Fruit fly (Drosophila melanogaster) whole organism, prepupa: Measurements from ENCODE around the gene CG9184.
A peak's percentile ranks its signal among the peaks of the same experiment; 100 is the strongest.

Experiments used
- Blimp-1 ChIP-seq: fragments of 200-800 bp; sonication (Bioruptor generic); optimal IDR thresholded peaks from 3 replicates; lab custom pipeline; 2017; ENCODE audit warnings: missing biosample characterization, missing genetic modification characterization, mild to moderate bottlenecking, moderate library complexity, missing genetic modification reagents
- CG10631 ChIP-seq: fragments of 200-800 bp; sonication (Bioruptor generic); optimal IDR thresholded peaks from 2 replicates; lab custom pipeline; 2016; ENCODE audit warnings: missing biosample characterization, missing genetic modification characterization
- CG10669 ChIP-seq: fragments of 200-800 bp; sonication (Bioruptor generic); optimal IDR thresholded peaks from 3 replicates; lab custom pipeline; 2018; ENCODE audit warnings: missing biosample characterization, mild to moderate bottlenecking, missing genetic modification characterization, moderate library complexity
- CG11294 ChIP-seq: fragments of 200-800 bp; sonication (Bioruptor generic); IDR thresholded peaks from 2 replicates; pipeline ENCODE4 v1.3.6; 2022; ENCODE audit warnings: missing biosample characterization, missing genetic modification characterization
- CG11762 ChIP-seq: fragments of 200-800 bp; sonication (Bioruptor generic); optimal IDR thresholded peaks from 3 replicates; lab custom pipeline; 2016; ENCODE audit warnings: missing biosample characterization, missing genetic modification characterization; ENCODE audit not compliant: insufficient read depth
- CG15336 ChIP-seq: fragments of 200-800 bp; sonication (Bioruptor generic); IDR thresholded peaks from 2 replicates; pipeline ENCODE4 v1.3.6; 2022; ENCODE audit warnings: missing biosample characterization, missing genetic modification characterization
- CG1621 ChIP-seq: fragments of 200-800 bp; sonication (Bioruptor generic); optimal IDR thresholded peaks from 3 replicates; lab custom pipeline; 2018; ENCODE audit warnings: missing biosample characterization, mild to moderate bottlenecking, missing genetic modification characterization
- CG16779 ChIP-seq: fragments of 200-800 bp; sonication (Bioruptor generic); optimal IDR thresholded peaks from 3 replicates; lab custom pipeline; 2017; ENCODE audit warnings: missing biosample characterization, mild to moderate bottlenecking, missing genetic modification characterization
- CG3032 ChIP-seq: fragments of 200-800 bp; optimal IDR thresholded peaks from 2 replicates; lab custom pipeline; 2019; ENCODE audit warnings: missing biosample characterization, mild to moderate bottlenecking, missing genetic modification characterization, moderate library complexity
- CG34406 ChIP-seq: fragments of 200-800 bp; sonication (Bioruptor generic); optimal IDR thresholded peaks from 3 replicates; lab custom pipeline; 2016; ENCODE audit warnings: missing biosample characterization, missing genetic modification characterization
- CG3919 ChIP-seq: fragments of 200-800 bp; sonication (Bioruptor generic); optimal IDR thresholded peaks from 3 replicates; lab custom pipeline; 2016; ENCODE audit warnings: missing biosample characterization, missing genetic modification characterization
- CG4318 ChIP-seq: fragments of 200-800 bp; sonication (Bioruptor generic); optimal IDR thresholded peaks from 3 replicates; lab custom pipeline; 2017; ENCODE audit warnings: missing biosample characterization, mild to moderate bottlenecking, missing genetic modification characterization
- CG6163 ChIP-seq: fragments of 200-800 bp; sonication (Bioruptor generic); IDR thresholded peaks from 3 replicates; pipeline ENCODE4 v1.3.6; 2022; ENCODE audit warnings: missing biosample characterization, missing genetic modification characterization
- CG6276 ChIP-seq: fragments of 200-800 bp; sonication (Bioruptor generic); optimal IDR thresholded peaks from 2 replicates; lab custom pipeline; 2017; ENCODE audit warnings: missing biosample characterization, mild to moderate bottlenecking, missing genetic modification characterization
- CG6792 ChIP-seq: fragments of 200-800 bp; sonication (Bioruptor generic); optimal IDR thresholded peaks from 3 replicates; lab custom pipeline; 2016; ENCODE audit warnings: missing biosample characterization, missing genetic modification characterization
- CG6808 ChIP-seq: fragments of 200-800 bp; sonication (Bioruptor generic); optimal IDR thresholded peaks from 3 replicates; lab custom pipeline; 2017; ENCODE audit warnings: missing biosample characterization, missing genetic modification characterization, mild to moderate bottlenecking, moderate library complexity, missing genetic modification reagents
- CG6854 ChIP-seq: fragments of 200-800 bp; sonication (Bioruptor generic); optimal IDR thresholded peaks from 2 replicates; lab custom pipeline; 2017; ENCODE audit warnings: missing biosample characterization, mild to moderate bottlenecking, missing genetic modification characterization
- CG7368 ChIP-seq: fragments of 200-800 bp; sonication (Bioruptor generic); optimal IDR thresholded peaks from 3 replicates; lab custom pipeline; 2016; ENCODE audit warnings: missing biosample characterization, missing genetic modification characterization
- CG8119 ChIP-seq: fragments of 200-800 bp; sonication (Bioruptor generic); IDR thresholded peaks from 3 replicates; pipeline ENCODE4 v1.3.6; 2022; ENCODE audit warnings: missing biosample characterization, missing genetic modification characterization
- CG8632 ChIP-seq: fragments of 200-800 bp; sonication (Bioruptor generic); optimal IDR thresholded peaks from 3 replicates; lab custom pipeline; 2016; ENCODE audit warnings: missing biosample characterization, missing genetic modification characterization
- CG9139 ChIP-seq: fragments of 200-800 bp; sonication (Bioruptor generic); optimal IDR thresholded peaks from 3 replicates; lab custom pipeline; 2017; ENCODE audit warnings: missing biosample characterization, mild to moderate bottlenecking, missing genetic modification characterization
- Eip75B ChIP-seq: fragments of 200-800 bp; sonication (Bioruptor generic); optimal IDR thresholded peaks from 3 replicates; lab custom pipeline; 2016; ENCODE audit warnings: missing biosample characterization, missing genetic modification characterization
- Eip78C ChIP-seq: fragments of 200-800 bp; sonication (Bioruptor generic); peaks from one replicate; lab custom pipeline; 2016; ENCODE audit warnings: missing biosample characterization, missing genetic modification characterization
- Ets21C ChIP-seq: fragments of 200-800 bp; sonication (Bioruptor generic); optimal IDR thresholded peaks from 3 replicates; lab custom pipeline; 2016; ENCODE audit warnings: missing biosample characterization, missing genetic modification characterization
- Gug ChIP-seq: fragments of 200-800 bp; sonication (Bioruptor generic); IDR thresholded peaks from 2 replicates; pipeline ENCODE4 v1.3.6; 2022; ENCODE audit warnings: missing biosample characterization, missing genetic modification characterization
- Hr39 ChIP-seq: fragments of 200-800 bp; sonication (Bioruptor generic); optimal IDR thresholded peaks from 2 replicates; lab custom pipeline; 2016; ENCODE audit warnings: missing biosample characterization, missing genetic modification characterization
- Lpt ChIP-seq: fragments of 200-800 bp; sonication (Bioruptor generic); optimal IDR thresholded peaks from 3 replicates; lab custom pipeline; 2016; ENCODE audit warnings: missing biosample characterization, missing genetic modification characterization
- Met ChIP-seq: fragments of 200-800 bp; sonication (Bioruptor generic); optimal IDR thresholded peaks from 3 replicates; lab custom pipeline; 2016; ENCODE audit warnings: missing biosample characterization, missing genetic modification characterization
- OdsH ChIP-seq: fragments of 200-800 bp; sonication (Bioruptor generic); optimal IDR thresholded peaks from 3 replicates; lab custom pipeline; 2016; ENCODE audit warnings: missing biosample characterization, missing genetic modification characterization
- Sox102F ChIP-seq: fragments of 200-800 bp; sonication (Bioruptor generic); optimal IDR thresholded peaks from 2 replicates; lab custom pipeline; 2016; ENCODE audit warnings: missing biosample characterization, mild to moderate bottlenecking, missing genetic modification characterization
- Sox14 ChIP-seq: fragments of 200-800 bp; sonication (Bioruptor generic); optimal IDR thresholded peaks from 3 replicates; lab custom pipeline; 2016; ENCODE audit warnings: missing biosample characterization, missing genetic modification characterization
- Sox15 ChIP-seq: fragments of 200-800 bp; sonication (Bioruptor generic); optimal IDR thresholded peaks from 3 replicates; lab custom pipeline; 2016; ENCODE audit warnings: missing biosample characterization, missing genetic modification characterization
- achi ChIP-seq: fragments of 200-800 bp; sonication (Bioruptor generic); optimal IDR thresholded peaks from 3 replicates; lab custom pipeline; 2016; ENCODE audit warnings: missing biosample characterization, missing genetic modification characterization
- cyc ChIP-seq: fragments of 200-800 bp; sonication (Bioruptor generic); optimal IDR thresholded peaks from 3 replicates; lab custom pipeline; 2016; ENCODE audit warnings: missing biosample characterization, missing genetic modification characterization
- dac ChIP-seq: fragments of 200-800 bp; sonication (Bioruptor generic); optimal IDR thresholded peaks from 2 replicates; lab custom pipeline; 2017; ENCODE audit warnings: missing biosample characterization, mild to moderate bottlenecking, missing genetic modification characterization
- dsx ChIP-seq: fragments of 200-800 bp; optimal IDR thresholded peaks from 3 replicates; lab custom pipeline; 2019; ENCODE audit warnings: missing biosample characterization, mild to moderate bottlenecking, missing genetic modification characterization, moderate library complexity; ENCODE audit not compliant: poor library complexity, severe bottlenecking
- eg ChIP-seq: fragments of 200-800 bp; sonication (Bioruptor generic); IDR thresholded peaks from 3 replicates; pipeline ENCODE4 v1.3.6; 2022; ENCODE audit warnings: missing biosample characterization, missing genetic modification characterization
- esn ChIP-seq: fragments of 200-800 bp; sonication (Bioruptor generic); optimal IDR thresholded peaks from 2 replicates; lab custom pipeline; 2016; ENCODE audit warnings: missing biosample characterization, mild to moderate bottlenecking, missing genetic modification characterization, moderate library complexity
- fd85E ChIP-seq: fragments of 200-800 bp; sonication (Bioruptor generic); optimal IDR thresholded peaks from 3 replicates; lab custom pipeline; 2016; ENCODE audit warnings: missing biosample characterization, missing genetic modification characterization
- fkh ChIP-seq: fragments of 200-800 bp; sonication (Bioruptor generic); optimal IDR thresholded peaks from 3 replicates; lab custom pipeline; 2017; ENCODE audit warnings: missing biosample characterization, mild to moderate bottlenecking, missing genetic modification characterization, moderate library complexity
- lz ChIP-seq: fragments of 200-800 bp; sonication (Bioruptor generic); optimal IDR thresholded peaks from 3 replicates; lab custom pipeline; 2016; ENCODE audit warnings: missing biosample characterization, missing genetic modification characterization
- net ChIP-seq: fragments of 200-800 bp; sonication (Bioruptor generic); optimal IDR thresholded peaks from 3 replicates; lab custom pipeline; 2016; ENCODE audit warnings: missing biosample characterization, missing genetic modification characterization
- ss ChIP-seq, 2 experiments: fragments of 200-800 bp; sonication (Bioruptor generic); optimal IDR thresholded peaks; 2 replicates in 1 of 2; 3 replicates in 1 of 2; lab custom pipeline; 2017 to 2018; ENCODE audit warnings: mild to moderate bottlenecking in 2 of 2, missing biosample characterization in 2 of 2, missing genetic modification characterization in 2 of 2, moderate library complexity in 1 of 2
- svp ChIP-seq: fragments of 200-800 bp; sonication (Bioruptor generic); peaks from one replicate; lab custom pipeline; 2016; ENCODE audit warnings: missing biosample characterization, missing genetic modification characterization
- topi ChIP-seq: fragments of 200-800 bp; sonication (Bioruptor generic); optimal IDR thresholded peaks from 3 replicates; lab custom pipeline; 2016; ENCODE audit warnings: missing biosample characterization, missing genetic modification characterization
- vri ChIP-seq: fragments of 200-800 bp; sonication (Bioruptor generic); optimal IDR thresholded peaks from 3 replicates; lab custom pipeline; 2016; ENCODE audit warnings: missing biosample characterization, mild to moderate bottlenecking, missing genetic modification characterization

CG9184 gene

DNA sequence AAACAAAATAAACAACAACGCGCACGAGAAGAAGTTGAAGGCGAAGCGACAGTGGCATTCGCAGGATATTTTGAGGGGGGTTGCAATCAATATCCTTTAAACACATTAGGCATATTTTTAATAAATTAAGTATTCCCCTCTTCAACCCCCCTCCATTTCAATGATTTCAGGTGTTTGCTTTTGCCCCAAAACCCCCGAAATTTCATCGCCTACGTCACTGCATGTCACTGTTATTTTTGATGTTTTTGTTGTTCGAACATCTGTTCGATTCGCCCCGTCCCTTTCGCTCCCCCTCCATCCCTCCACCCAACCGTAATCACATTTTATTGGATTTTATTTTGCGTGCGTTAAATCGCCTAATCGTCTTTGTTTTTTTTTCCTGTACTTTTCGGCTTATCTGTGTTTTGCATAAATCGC lies 45.6 kb upstream of the CG9184 start (continued):
- TF ChIP-seq CG6808 (GFP tag; lab: Kevin White, UChicago) (peak; percentile 7), OdsH (peak; percentile 73), vri (GFP tag; lab: Kevin White, UChicago) (peak; percentile 71), Gug (GFP tag; lab: Robert Waterston, UW) (no peak), eg (GFP tag; lab: Robert Waterston, UW) (peak; percentile 35; the same call in 1 of the 3 replicates), lz (GFP tag; lab: Kevin White, UChicago) (peak; percentile 76), Sox102F (peak; percentile 38), Hr39 (peak; percentile 89), Blimp-1 (GFP tag; lab: Kevin White, UChicago) (peak; percentile 33), Lpt (GFP tag; lab: Kevin White, UChicago) (no peak), Met (peak; percentile 83), CG6276 (GFP tag; lab: Kevin White, UChicago) (no peak), ss (GFP tag; optimal IDR thresholded peaks at IDR 0.05; lab: Kevin White, UChicago) (peak in 1 of 2 experiments; percentile 49), svp (peak; percentile 95), CG10669 (peak; percentile 32), Sox15 (GFP tag; lab: Kevin White, UChicago) (peak; percentile 71), CG3919 (peak; percentile 68), dac (GFP tag; lab: Kevin White, UChicago) (no peak), CG16779 (tag; lab: Kevin White, UChicago) (no peak), CG8119 (GFP tag; lab: Robert Waterston, UW) (peak; percentile 33; the same call in 2 of the 3 replicates), CG1621 (tag; lab: Kevin White, UChicago) (peak; percentile 1), esn (GFP tag; lab: Kevin White, UChicago) (peak; percentile 83), achi (GFP tag; lab: Kevin White, UChicago) (peak; percentile 64), CG6163 (GFP tag; lab: Robert Waterston, UW) (peak; percentile 88), Eip75B (peak; percentile 67), cyc (GFP tag; lab: Kevin White, UChicago) (peak; percentile 86)

DNA sequence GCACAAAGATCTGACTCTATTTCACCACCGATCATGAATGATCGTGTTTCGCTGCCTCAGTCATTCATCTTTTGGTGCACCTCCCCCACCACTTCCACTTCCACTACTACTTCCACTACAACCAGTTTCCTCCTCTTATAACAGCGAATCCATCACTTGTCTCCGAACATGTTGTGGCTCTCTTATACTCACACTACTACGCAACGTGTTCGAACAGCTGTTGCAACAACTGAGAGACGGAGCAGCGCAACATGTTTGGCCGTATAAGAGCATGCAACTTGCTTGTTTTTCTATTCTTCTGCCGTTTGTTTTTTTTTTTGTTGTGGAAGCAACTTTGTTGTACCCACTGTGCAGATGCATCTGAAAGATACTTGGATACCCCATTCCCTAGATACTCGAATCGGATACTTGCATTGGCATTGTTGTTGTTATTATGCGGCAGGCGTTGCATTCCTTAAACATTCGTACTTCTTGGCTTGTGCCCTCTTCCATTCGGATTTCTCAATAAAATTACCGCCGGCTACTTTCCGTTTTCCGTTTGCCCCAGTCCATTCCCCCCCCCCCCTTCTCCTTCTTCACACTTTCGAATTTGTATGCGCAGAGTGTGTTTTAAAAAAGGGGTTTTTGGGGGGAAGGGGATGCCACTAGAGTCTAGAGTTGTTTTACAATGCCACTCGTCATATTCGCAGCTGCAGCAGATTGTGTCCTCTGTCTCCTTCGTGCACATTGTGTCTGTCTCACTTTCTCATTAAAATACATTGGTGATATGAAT lies 44.5 kb upstream of the CG9184 start:
- TF ChIP-seq Blimp-1 (GFP tag; lab: Kevin White, UChicago) (no peak), CG8632 (GFP tag; lab: Kevin White, UChicago) (no peak), topi (GFP tag; lab: Kevin White, UChicago) (no peak), fkh (GFP tag; lab: Kevin White, UChicago) (no peak), dsx (GFP tag; lab: Kevin White, UChicago) (peak; percentile 96), CG3032 (no peak), svp (no peak), lz (GFP tag; lab: Kevin White, UChicago) (no peak), Eip78C (GFP tag; lab: Kevin White, UChicago) (peak; percentile 28), CG16779 (tag; lab: Kevin White, UChicago) (no peak), CG4318 (no peak), CG34406 (GFP tag; lab: Kevin White, UChicago) (no peak), achi (GFP tag; lab: Kevin White, UChicago) (no peak), vri (GFP tag; lab: Kevin White, UChicago) (no peak), CG7368 (GFP tag; lab: Kevin White, UChicago) (no peak), dac (GFP tag; lab: Kevin White, UChicago) (no peak), CG6808 (GFP tag; lab: Kevin White, UChicago) (peak; percentile 3), CG6792 (GFP tag; lab: Kevin White, UChicago) (no peak), CG6163 (GFP tag; lab: Robert Waterston, UW) (peak; percentile 86), net (GFP tag; lab: Kevin White, UChicago) (no peak), cyc (GFP tag; lab: Kevin White, UChicago) (no peak), Sox14 (GFP tag; lab: Kevin White, UChicago) (no peak), CG10631 (no peak), CG10669 (no peak), Gug (GFP tag; lab: Robert Waterston, UW) (no peak), CG11294 (GFP tag; lab: Robert Waterston, UW) (no peak), CG11762 (GFP tag; lab: Kevin White, UChicago) (no peak), CG8119 (GFP tag; lab: Robert Waterston, UW) (peak; percentile 58), Lpt (GFP tag; lab: Kevin White, UChicago) (no peak), Met (no peak), fd85E (GFP tag; lab: Kevin White, UChicago) (no peak), eg (GFP tag; lab: Robert Waterston, UW) (peak; percentile 79), CG15336 (GFP tag; lab: Robert Waterston, UW) (peak; percentile 56), CG9139 (peak; percentile 25), OdsH (no peak), CG6854 (GFP tag; lab: Kevin White, UChicago) (no peak), Ets21C (GFP tag; lab: Kevin White, UChicago) (no peak), Hr39 (no peak)
